Worm (Caenorhabditis elegans) whole organism, midembryonic: ENCODE results near the gene C17G1.14.

Experiments
- cog-1 ChIP-seq: sonication (generic microtip); optimal IDR thresholded peaks from 2 replicates; lab custom pipeline; 2016; ENCODE audit warnings: missing genetic modification characterization, missing compliant biosample characterization
- flt-1 ChIP-seq: fragments of 200-800 bp; sonication (Bioruptor generic); IDR thresholded peaks from 2 replicates; pipeline ENCODE4 v1.3.6; 2022; ENCODE audit warnings: missing genetic modification characterization, missing compliant biosample characterization
- tab-1 ChIP-seq: fragments of 200-800 bp; sonication (Bioruptor generic); IDR thresholded peaks from 2 replicates; pipeline ENCODE4 v1.3.6; 2022; ENCODE audit warnings: missing genetic modification characterization, missing compliant biosample characterization
- ztf-23 ChIP-seq: fragments of 200-800 bp; sonication (Bioruptor generic); IDR thresholded peaks from 2 replicates; pipeline ENCODE4 v1.3.6; 2022; ENCODE audit warnings: missing genetic modification reagents, missing genetic modification characterization, missing compliant biosample characterization

ce11 chrX:9892323-9892722, 46.3 kb upstream of the C17G1.14 start, which contains the start of gene F21G4.1:
- TF ChIP-seq ztf-23 (GFP tag; lab: Robert Waterston, UW) (no peak), flt-1 (GFP tag; lab: Robert Waterston, UW) (no peak), cog-1 (no peak), tab-1 (GFP tag; lab: Robert Waterston, UW) (no peak)
